Worm (Caenorhabditis elegans) whole organism, midembryonic: ENCODE results near the gene rol-6.

Experiments
- T22C8.4 ChIP-seq: fragments of 200-800 bp; sonication (Bioruptor generic); IDR thresholded peaks from 2 replicates; pipeline ENCODE4 v1.3.6; 2022; ENCODE audit warnings: missing genetic modification characterization, missing compliant biosample characterization
- flt-1 ChIP-seq: fragments of 200-800 bp; sonication (Bioruptor generic); IDR thresholded peaks from 2 replicates; pipeline ENCODE4 v1.3.6; 2022; ENCODE audit warnings: missing genetic modification characterization, missing compliant biosample characterization
- ref-1 ChIP-seq: fragments of 200-800 bp; sonication (Bioruptor generic); conservative IDR thresholded peaks from 2 replicates; pipeline ENCODE4 v1.3.6; 2022; ENCODE audit warnings: missing genetic modification reagents, missing genetic modification characterization, missing compliant biosample characterization
- tab-1 ChIP-seq: fragments of 200-800 bp; sonication (Bioruptor generic); IDR thresholded peaks from 2 replicates; pipeline ENCODE4 v1.3.6; 2022; ENCODE audit warnings: missing genetic modification characterization, missing compliant biosample characterization
- ztf-23 ChIP-seq: fragments of 200-800 bp; sonication (Bioruptor generic); IDR thresholded peaks from 2 replicates; pipeline ENCODE4 v1.3.6; 2022; ENCODE audit warnings: missing genetic modification reagents, missing genetic modification characterization, missing compliant biosample characterization
- ztf-29 ChIP-seq: fragments of 200-800 bp; sonication (Bioruptor generic); IDR thresholded peaks from 2 replicates; pipeline ENCODE4 v1.3.6; 2022; ENCODE audit warnings: missing genetic modification reagents, missing genetic modification characterization, missing compliant biosample characterization

ce11 chrII:8759493-8759892, 26.6 kb downstream of the rol-6 start, which contains the start of gene fut-1:
- TF ChIP-seq flt-1 (no peak), ref-1 (GFP tag; lab: Robert Waterston, UW) (no peak), ztf-23 (GFP tag; lab: Robert Waterston, UW) (no peak), tab-1 (GFP tag; lab: Robert Waterston, UW) (no peak), ztf-29 (no peak), T22C8.4 (no peak)
